Worm (Caenorhabditis elegans) whole organism, young adult: Measurements from ENCODE around the gene F57B9.8.

Experiments
- B0261.1 ChIP-seq: sonication (generic microtip); optimal IDR thresholded peaks from 2 replicates; lab custom pipeline; 2016; ENCODE audit warnings: mild to moderate bottlenecking, missing genetic modification characterization, moderate library complexity, missing compliant biosample characterization
- C06A6.2 ChIP-seq: fragments of 200-800 bp; sonication (Bioruptor generic); conservative IDR thresholded peaks from 2 replicates; pipeline ENCODE4 v1.3.6; 2022; ENCODE audit warnings: missing genetic modification characterization, missing compliant biosample characterization
- C17E4.6 ChIP-seq: fragments of 200-800 bp; sonication (Bioruptor generic); IDR thresholded peaks from 2 replicates; pipeline ENCODE4 v1.3.6; 2022; ENCODE audit warnings: missing genetic modification reagents, missing genetic modification characterization, missing compliant biosample characterization
- F22D6.2 ChIP-seq: sonication (generic microtip); optimal IDR thresholded peaks from 2 replicates; lab custom pipeline; 2016; ENCODE audit warnings: mild to moderate bottlenecking, missing genetic modification characterization, missing compliant biosample characterization
- F49E8.2 ChIP-seq: sonication (generic microtip); optimal IDR thresholded peaks from 3 replicates; lab custom pipeline; 2017; ENCODE audit warnings: missing genetic modification characterization, mild to moderate bottlenecking, missing compliant biosample characterization, antibody characterized with exemption, moderate library complexity; ENCODE audit not compliant: insufficient read depth
- F52B5.7 ChIP-seq: sonication (generic microtip); optimal IDR thresholded peaks from 2 replicates; lab custom pipeline; 2016; ENCODE audit warnings: mild to moderate bottlenecking, missing genetic modification characterization, missing compliant biosample characterization
- F57A8.1 ChIP-seq: fragments of 200-800 bp; sonication (Bioruptor generic); optimal IDR thresholded peaks from 2 replicates; lab custom pipeline; 2018; ENCODE audit warnings: mild to moderate bottlenecking, missing genetic modification characterization, moderate library complexity, missing compliant biosample characterization
- K12H6.12 ChIP-seq: fragments of 200-800 bp; sonication (Bioruptor generic); optimal IDR thresholded peaks from 2 replicates; lab custom pipeline; 2018; ENCODE audit warnings: mild to moderate bottlenecking, missing genetic modification characterization, missing compliant biosample characterization
- Y56A3A.18 ChIP-seq: fragments of 200-800 bp; sonication (Bioruptor generic); IDR thresholded peaks from 2 replicates; pipeline ENCODE4 v1.3.6; 2022; ENCODE audit warnings: missing genetic modification reagents, missing genetic modification characterization, missing compliant biosample characterization
- Y95B8A.8 ChIP-seq: fragments of 200-800 bp; sonication (Bioruptor generic); IDR thresholded peaks from 2 replicates; pipeline ENCODE4 v1.3.6; 2022; ENCODE audit warnings: missing genetic modification reagents, missing genetic modification characterization, missing compliant biosample characterization
- akir-1 ChIP-seq: fragments of 200-800 bp; sonication (Bioruptor generic); optimal IDR thresholded peaks from 2 replicates; lab custom pipeline; 2018; ENCODE audit warnings: mild to moderate bottlenecking, missing genetic modification characterization, moderate library complexity, missing compliant biosample characterization
- ama-1 ChIP-seq, 3 experiments: fragments of 150-350 bp in 1 of 3; sonication (generic microtip) in 2 of 3; optimal IDR thresholded peaks; 2 replicates each; lab custom pipeline; 2014 to 2018; ENCODE audit warnings: missing biosample characterization in 2 of 3, missing genetic modification characterization in 2 of 3, missing genetic modification reagents in 2 of 3
- aptf-3 ChIP-seq: fragments of 200-800 bp; sonication (Bioruptor generic); IDR thresholded peaks from 2 replicates; pipeline ENCODE4 v1.3.6; 2022; ENCODE audit warnings: missing genetic modification characterization, missing compliant biosample characterization
- atf-7 ChIP-seq: sonication (generic microtip); optimal IDR thresholded peaks from 2 replicates; lab custom pipeline; 2017; ENCODE audit warnings: mild to moderate bottlenecking, missing genetic modification characterization, missing compliant biosample characterization
- athp-1 ChIP-seq: sonication (generic microtip); optimal IDR thresholded peaks from 2 replicates; lab custom pipeline; 2017; ENCODE audit warnings: mild to moderate bottlenecking, missing genetic modification characterization, missing compliant biosample characterization
- attf-5 ChIP-seq: fragments of 200-800 bp; sonication (Bioruptor generic); optimal IDR thresholded peaks from 2 replicates; lab custom pipeline; 2018; ENCODE audit warnings: mild to moderate bottlenecking, missing genetic modification characterization, missing compliant biosample characterization
- bed-1 ChIP-seq: fragments of 200-800 bp; sonication (Bioruptor generic); IDR thresholded peaks from 2 replicates; pipeline ENCODE4 v1.3.6; 2022; ENCODE audit warnings: missing genetic modification reagents, missing genetic modification characterization, missing compliant biosample characterization
- ccch-3 ChIP-seq: fragments of 200-800 bp; sonication (Bioruptor generic); optimal IDR thresholded peaks from 2 replicates; lab custom pipeline; 2018; ENCODE audit warnings: mild to moderate bottlenecking, missing genetic modification characterization, missing compliant biosample characterization
- cebp-2 ChIP-seq: fragments of 200-800 bp; sonication (Bioruptor generic); IDR thresholded peaks from 2 replicates; pipeline ENCODE4 v1.3.6; 2022; ENCODE audit warnings: missing genetic modification characterization, missing compliant biosample characterization
- ceh-27 ChIP-seq: fragments of 200-800 bp; sonication (Bioruptor generic); optimal IDR thresholded peaks from 2 replicates; lab custom pipeline; 2018; ENCODE audit warnings: mild to moderate bottlenecking, missing genetic modification characterization, moderate library complexity, missing compliant biosample characterization
- dox-1 ChIP-seq: fragments of 200-800 bp; sonication (Bioruptor generic); IDR thresholded peaks from 2 replicates; pipeline ENCODE4 v1.3.6; 2022; ENCODE audit warnings: missing genetic modification reagents, missing genetic modification characterization, missing compliant biosample characterization
- dpff-1 ChIP-seq: sonication (generic microtip); optimal IDR thresholded peaks from 2 replicates; lab custom pipeline; 2017; ENCODE audit warnings: mild to moderate bottlenecking, missing genetic modification characterization, missing compliant biosample characterization
- dpl-1 ChIP-seq: fragments of 150-350 bp; optimal IDR thresholded peaks from 2 replicates; lab custom pipeline; 2014; ENCODE audit warnings: missing biosample characterization, missing genetic modification reagents, missing genetic modification characterization
- efl-1 ChIP-seq: fragments of 150-350 bp; optimal IDR thresholded peaks from 2 replicates; lab custom pipeline; 2014; ENCODE audit warnings: missing biosample characterization, missing genetic modification reagents, missing genetic modification characterization
- ekl-4 ChIP-seq: fragments of 200-800 bp; sonication (Bioruptor generic); IDR thresholded peaks from 2 replicates; pipeline ENCODE4 v1.3.6; 2022; ENCODE audit warnings: missing genetic modification reagents, missing genetic modification characterization, missing compliant biosample characterization
- hrde-1 ChIP-seq: sonication (generic microtip); optimal IDR thresholded peaks from 2 replicates; lab custom pipeline; 2016; ENCODE audit warnings: missing genetic modification characterization, mild to moderate bottlenecking, missing compliant biosample characterization, moderate library complexity, missing genotype, missing genetic modification reagents, borderline replicate concordance
- lin-40 ChIP-seq: sonication (generic microtip); optimal IDR thresholded peaks from 2 replicates; lab custom pipeline; 2016; ENCODE audit warnings: missing genetic modification characterization, mild to moderate bottlenecking, missing compliant biosample characterization, missing genotype, missing genetic modification reagents
- lin-54 ChIP-seq: fragments of 200-800 bp; sonication (Bioruptor generic); optimal IDR thresholded peaks from 2 replicates; lab custom pipeline; 2018; ENCODE audit warnings: mild to moderate bottlenecking, missing genetic modification characterization, missing compliant biosample characterization
- madf-10 ChIP-seq: sonication (generic microtip); optimal IDR thresholded peaks from 2 replicates; lab custom pipeline; 2016; ENCODE audit warnings: mild to moderate bottlenecking, missing genetic modification characterization, missing compliant biosample characterization
- madf-8 ChIP-seq: fragments of 200-800 bp; sonication (Bioruptor generic); conservative IDR thresholded peaks from 2 replicates; pipeline ENCODE4 v1.3.6; 2022; ENCODE audit warnings: missing genetic modification reagents, missing genetic modification characterization, missing compliant biosample characterization
- mel-28 ChIP-seq: sonication (generic microtip); optimal IDR thresholded peaks from 2 replicates; lab custom pipeline; 2016; ENCODE audit warnings: borderline replicate concordance, mild to moderate bottlenecking, missing genetic modification characterization, missing compliant biosample characterization
- mes-4 ChIP-seq: sonication (generic microtip); optimal IDR thresholded peaks from 2 replicates; lab custom pipeline; 2016; ENCODE audit warnings: missing genotype, missing genetic modification characterization, missing compliant biosample characterization
- nfyb-1 ChIP-seq: fragments of 200-800 bp; sonication (Bioruptor generic); IDR thresholded peaks from 2 replicates; pipeline ENCODE4 v1.3.6; 2022; ENCODE audit warnings: missing genetic modification reagents, missing genetic modification characterization, missing compliant biosample characterization
- nhr-179 ChIP-seq: sonication (generic microtip); optimal IDR thresholded peaks from 2 replicates; lab custom pipeline; 2016; ENCODE audit warnings: mild to moderate bottlenecking, missing genetic modification characterization, missing compliant biosample characterization
- nhr-90 ChIP-seq: sonication (generic microtip); optimal IDR thresholded peaks from 2 replicates; lab custom pipeline; 2016; ENCODE audit warnings: missing genotype, mild to moderate bottlenecking, missing genetic modification characterization, missing compliant biosample characterization
- pha-4 ChIP-seq: fragments of 150-350 bp; sonication (generic microtip); optimal IDR thresholded peaks from 2 replicates; lab custom pipeline; 2014; ENCODE audit warnings: missing biosample characterization, missing genetic modification reagents, missing genetic modification characterization
- snpc-1.1 ChIP-seq: sonication (generic microtip); optimal IDR thresholded peaks from 2 replicates; lab custom pipeline; 2017; ENCODE audit warnings: missing genetic modification characterization, mild to moderate bottlenecking, missing compliant biosample characterization, antibody characterized with exemption, moderate library complexity, missing genotype, missing genetic modification reagents; ENCODE audit not compliant: insufficient read depth
- snpc-3.4 ChIP-seq: sonication (generic microtip); optimal IDR thresholded peaks from 2 replicates; lab custom pipeline; 2017; ENCODE audit warnings: missing genetic modification characterization, mild to moderate bottlenecking, missing compliant biosample characterization, antibody characterized with exemption, moderate library complexity, missing genotype, missing genetic modification reagents
- somi-1 ChIP-seq: fragments of 200-800 bp; sonication (Bioruptor generic); optimal IDR thresholded peaks from 2 replicates; lab custom pipeline; 2018; ENCODE audit warnings: mild to moderate bottlenecking, missing genetic modification characterization, missing compliant biosample characterization
- unc-62 ChIP-seq: fragments of 150-350 bp; optimal IDR thresholded peaks from 2 replicates; lab custom pipeline; 2014; ENCODE audit warnings: missing biosample characterization, missing genetic modification reagents, missing genetic modification characterization
- xnd-1 ChIP-seq: sonication (generic microtip); optimal IDR thresholded peaks from 2 replicates; lab custom pipeline; 2016; ENCODE audit warnings: missing genotype, missing genetic modification reagents, missing genetic modification characterization, missing compliant biosample characterization
- zfh-2 ChIP-seq: fragments of 200-800 bp; sonication (Bioruptor generic); conservative IDR thresholded peaks from 2 replicates; pipeline ENCODE4 v1.3.6; 2022; ENCODE audit warnings: missing genetic modification reagents, missing genetic modification characterization, missing compliant biosample characterization
- zim-3 ChIP-seq: sonication (generic microtip); optimal IDR thresholded peaks from 2 replicates; lab custom pipeline; 2017; ENCODE audit warnings: mild to moderate bottlenecking, missing genetic modification characterization, moderate library complexity, missing compliant biosample characterization
- ztf-18 ChIP-seq: sonication (generic microtip); optimal IDR thresholded peaks from 2 replicates; lab custom pipeline; 2016; ENCODE audit warnings: missing genotype, mild to moderate bottlenecking, missing genetic modification characterization, missing compliant biosample characterization
- ztf-26 ChIP-seq: sonication (generic microtip); optimal IDR thresholded peaks from 2 replicates; lab custom pipeline; 2017; ENCODE audit warnings: missing genetic modification characterization, missing compliant biosample characterization

The F57B9.8 gene

ce11 chrIII:6978875-6979274 is 43.8 kb upstream of the F57B9.8 start (continued):
- no peak for TF ChIP-seq atf-7 (tag; lab: Kevin White, UChicago)
- TF ChIP-seq unc-62 (GFP tag; lab: Kevin White, UChicago), result peak; percentile 97
- TF ChIP-seq F57A8.1 (GFP tag; lab: Kevin White, UChicago), result no peak
- no peak for TF ChIP-seq F22D6.2 (tag; lab: Kevin White, UChicago)
- TF ChIP-seq Y56A3A.18, result no peak
- TF ChIP-seq dpl-1 (GFP tag; lab: Kevin White, UChicago), result no peak
- TF ChIP-seq cebp-2, result no peak
- no peak for TF ChIP-seq ccch-3 (GFP tag; lab: Kevin White, UChicago)
- TF ChIP-seq ama-1 (optimal IDR thresholded peaks at IDR 0.05; lab: Kevin White, UChicago), result no peak
- no peak for TF ChIP-seq ama-1 (GFP tag; optimal IDR thresholded peaks at IDR 0.05; lab: Kevin White, UChicago)
- peak; percentile 25 for TF ChIP-seq lin-40 (tag; lab: Kevin White, UChicago)
- TF ChIP-seq zim-3 (tag; lab: Kevin White, UChicago), result no peak
- no peak for TF ChIP-seq hrde-1 (tag; lab: Kevin White, UChicago)
- no peak for TF ChIP-seq pha-4 (tag; lab: Kevin White, UChicago)
- TF ChIP-seq bed-1 (GFP tag; lab: Robert Waterston, UW), result no peak
- peak; percentile 28 for TF ChIP-seq ztf-26 (tag; lab: Kevin White, UChicago)
- TF ChIP-seq ztf-18, result no peak
- TF ChIP-seq B0261.1 (tag; lab: Kevin White, UChicago), result no peak
- 0 out of 2 replicates have a peak, but pooled peaks have one; percentile 45 for TF ChIP-seq ekl-4 (GFP tag; lab: Robert Waterston, UW)
- no peak for TF ChIP-seq F49E8.2 (tag; lab: Kevin White, UChicago)
- no peak for TF ChIP-seq attf-5 (GFP tag; lab: Kevin White, UChicago)
- no peak for TF ChIP-seq madf-10
- TF ChIP-seq zfh-2 (GFP tag; lab: Robert Waterston, UW), result no peak
- no peak for TF ChIP-seq snpc-1.1 (tag; lab: Kevin White, UChicago)
- no peak for TF ChIP-seq madf-8 (GFP tag; lab: Robert Waterston, UW)
- TF ChIP-seq xnd-1, result no peak
- TF ChIP-seq F52B5.7 (tag; lab: Kevin White, UChicago), result no peak
- no peak for TF ChIP-seq snpc-3.4 (tag; lab: Kevin White, UChicago)
- peak; percentile 35 for TF ChIP-seq somi-1 (GFP tag; lab: Kevin White, UChicago)
- TF ChIP-seq lin-54 (GFP tag; lab: Kevin White, UChicago), result no peak
- TF ChIP-seq Y95B8A.8 (GFP tag; lab: Robert Waterston, UW), result no peak
- TF ChIP-seq nhr-90, result no peak
- no peak for TF ChIP-seq athp-1
- no peak for TF ChIP-seq nhr-179 (tag; lab: Kevin White, UChicago)
- peak; percentile 15 for TF ChIP-seq K12H6.12 (tag; lab: Kevin White, UChicago)
- TF ChIP-seq mel-28 (tag; lab: Kevin White, UChicago), result no peak
- no peak for TF ChIP-seq nfyb-1 (GFP tag; lab: Robert Waterston, UW)
- no peak for TF ChIP-seq efl-1
- TF ChIP-seq dpff-1 (tag; lab: Kevin White, UChicago), result no peak
- TF ChIP-seq C17E4.6 (GFP tag; lab: Robert Waterston, UW), result no peak
- no peak for TF ChIP-seq akir-1 (GFP tag; lab: Kevin White, UChicago)
- no peak for TF ChIP-seq aptf-3 (GFP tag; lab: Robert Waterston, UW)
- TF ChIP-seq C06A6.2, result no peak
- peak; percentile 48 for TF ChIP-seq ceh-27 (GFP tag; lab: Kevin White, UChicago)
- TF ChIP-seq mes-4, result no peak
- peak; percentile 35; the same call in 1 of the 2 replicates for TF ChIP-seq dox-1 (GFP tag; lab: Robert Waterston, UW)
